Worm (Caenorhabditis elegans): Measurements from ENCODE around the gene fbxa-77.

Gene fbxa-77

DNA sequence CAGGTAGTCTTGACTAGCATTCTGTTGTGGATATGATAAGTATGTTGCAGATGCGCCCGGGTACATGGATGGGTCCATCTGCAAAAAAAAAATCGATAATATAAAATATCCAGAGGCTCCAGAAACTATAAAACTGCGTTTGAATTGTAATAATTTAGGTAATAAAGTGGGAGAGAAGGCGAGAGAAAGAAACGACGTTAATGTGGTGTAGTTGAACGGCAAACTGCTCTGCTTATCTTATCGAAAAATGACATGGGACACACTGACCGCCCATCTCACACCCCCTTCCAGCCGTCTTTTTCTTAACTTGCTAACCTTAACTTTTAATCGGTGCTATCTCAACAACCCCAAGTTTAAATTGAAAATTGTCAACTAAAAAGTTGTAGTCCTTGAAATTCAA lies 27.3 kb upstream of the fbxa-77 start:
- TF ChIP-seq eor-1 (tag; optimal IDR thresholded peaks at IDR 0.05) = no peak
- no peak for TF ChIP-seq elt-1 (tag; optimal IDR thresholded peaks at IDR 0.05)
- no peak for TF ChIP-seq fkh-2 (tag; optimal IDR thresholded peaks at IDR 0.05)
- TF ChIP-seq elt-2 (tag; optimal IDR thresholded peaks at IDR 0.05) = peak; percentile 74

- TF ChIP-seq elt-2 (tag; optimal IDR thresholded peaks at IDR 0.05) = peak; percentile 65
- no peak for TF ChIP-seq ceh-9 (tag; optimal IDR thresholded peaks at IDR 0.05)
- peak; percentile 38 for TF ChIP-seq pqm-1 (tag; optimal IDR thresholded peaks at IDR 0.05)
- no peak for TF ChIP-seq elt-3 (tag; optimal IDR thresholded peaks at IDR 0.05)
- no peak for TF ChIP-seq nhr-12 (tag; optimal IDR thresholded peaks at IDR 0.05)
- TF ChIP-seq elt-1 (tag; optimal IDR thresholded peaks at IDR 0.05) = no peak
- TF ChIP-seq pha-4 (tag; optimal IDR thresholded peaks at IDR 0.05) = peak; percentile 92
- peak; percentile 37 for TF ChIP-seq jun-1 (tag; optimal IDR thresholded peaks at IDR 0.05)
- TF ChIP-seq zag-1 (tag; optimal IDR thresholded peaks at IDR 0.05) = no peak
These were observed 25.8 kb upstream of the fbxa-77 start for ce11 chrIII:1223319-1224093.

DNA sequence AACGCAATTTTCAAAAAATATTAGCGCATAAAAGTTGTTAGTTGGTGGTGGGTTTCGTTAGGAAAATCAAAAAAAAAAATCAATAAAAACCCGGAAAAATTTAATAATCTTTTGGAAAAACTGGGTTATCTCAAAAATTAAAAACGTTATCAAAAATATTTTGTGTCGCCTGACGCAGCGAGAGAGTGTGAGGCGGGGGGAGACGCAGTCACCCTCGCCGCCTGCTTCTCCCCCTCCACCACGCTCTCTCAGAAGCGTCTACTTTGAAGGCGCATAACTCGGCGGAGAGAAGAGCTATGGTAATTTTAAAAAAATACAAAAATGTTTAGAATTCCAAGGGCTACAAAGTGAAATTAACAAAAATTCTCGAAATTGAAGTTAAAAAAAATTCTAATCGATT lies 24.2 kb upstream of the fbxa-77 start:
- TF ChIP-seq elt-2 (tag; optimal IDR thresholded peaks at IDR 0.05) = peak; percentile 27
- TF ChIP-seq R02D3.7 (tag; optimal IDR thresholded peaks at IDR 0.05) = no peak

DNA sequence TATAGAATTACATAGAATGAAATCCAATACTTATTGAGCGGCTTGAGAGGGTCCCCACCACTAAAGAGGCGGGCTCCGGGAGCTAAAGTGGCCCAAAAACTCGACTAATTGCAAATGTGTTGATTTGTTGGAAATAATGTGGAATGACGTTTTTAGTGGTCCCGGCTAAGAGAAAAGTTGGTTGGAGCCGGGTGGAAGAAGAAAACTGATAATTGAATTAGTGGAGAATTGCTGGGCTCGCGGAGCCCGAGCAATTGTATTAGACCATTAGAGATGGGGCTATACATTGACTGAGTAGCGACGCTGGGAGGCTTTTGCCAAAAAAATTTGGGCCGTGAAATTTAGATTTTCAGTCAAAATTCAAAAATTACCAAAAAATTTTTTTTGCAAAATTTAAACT lies 23.7 kb upstream of the fbxa-77 start:
- TF ChIP-seq nhr-43 (tag; optimal IDR thresholded peaks at IDR 0.05; ENCODE audit: poor library complexity, severe bottlenecking) = no peak
- TF ChIP-seq sea-2 (GFP tag; optimal IDR thresholded peaks at IDR 0.05) = no peak
- TF ChIP-seq nhr-28 (tag; optimal IDR thresholded peaks at IDR 0.05) = no peak
- no peak for TF ChIP-seq snpc-4 (tag; optimal IDR thresholded peaks at IDR 0.05)
- no peak for TF ChIP-seq zag-1 (tag; optimal IDR thresholded peaks at IDR 0.05)
- TF ChIP-seq nhr-25 (tag; optimal IDR thresholded peaks at IDR 0.05) = no peak
- TF ChIP-seq lsy-12 (tag; optimal IDR thresholded peaks at IDR 0.05) = no peak
- TF ChIP-seq mml-1 (tag; optimal IDR thresholded peaks at IDR 0.05) = no peak
- no peak for TF ChIP-seq nhr-23 (tag; optimal IDR thresholded peaks at IDR 0.05)
- no peak for TF ChIP-seq lin-15B (tag; optimal IDR thresholded peaks at IDR 0.05)
- no peak for TF ChIP-seq nhr-77 (tag; optimal IDR thresholded peaks at IDR 0.05)
- TF ChIP-seq eor-1 (tag; optimal IDR thresholded peaks at IDR 0.05) = no peak
- no peak for TF ChIP-seq pha-4 (tag; optimal IDR thresholded peaks at IDR 0.05)
- no peak for TF ChIP-seq ZK546.5 (tag; optimal IDR thresholded peaks at IDR 0.05)
- TF ChIP-seq skn-1 (tag; optimal IDR thresholded peaks at IDR 0.05) = no peak
- TF ChIP-seq hmg-11 (tag; optimal IDR thresholded peaks at IDR 0.05) = no peak
- no peak for TF ChIP-seq nhr-11 (tag; optimal IDR thresholded peaks at IDR 0.05)
- no peak for TF ChIP-seq ztf-4 (tag; optimal IDR thresholded peaks at IDR 0.05)
- no peak for TF ChIP-seq R02D3.7 (tag; optimal IDR thresholded peaks at IDR 0.05)

- TF ChIP-seq unc-62 (GFP tag; optimal IDR thresholded peaks at IDR 0.05) (no peak), elt-2 (tag; optimal IDR thresholded peaks at IDR 0.05) (peak; percentile 34), hmg-11 (tag; optimal IDR thresholded peaks at IDR 0.05) (no peak), fkh-2 (tag; optimal IDR thresholded peaks at IDR 0.05) (no peak), jun-1 (tag; optimal IDR thresholded peaks at IDR 0.05) (no peak), pha-4 (tag; optimal IDR thresholded peaks at IDR 0.05) (peak; percentile 97), ztf-4 (tag; optimal IDR thresholded peaks at IDR 0.05) (no peak)
These were observed 23.0 kb upstream of the fbxa-77 start for ce11 chrIII:1226256-1226655.

- TF ChIP-seq sea-2 (GFP tag; optimal IDR thresholded peaks at IDR 0.05) = no peak
- TF ChIP-seq pha-4 (tag; optimal IDR thresholded peaks at IDR 0.05) = peak; percentile 78
These were observed 20.7 kb upstream of the fbxa-77 start for ce11 chrIII:1228593-1228992.

ce11 chrIII:1229510-1229909 lies 19.8 kb upstream of the fbxa-77 start:
- TF ChIP-seq ceh-82 (tag; optimal IDR thresholded peaks at IDR 0.05) (no peak), nhr-12 (tag; optimal IDR thresholded peaks at IDR 0.05) (no peak), ZK546.5 (tag; optimal IDR thresholded peaks at IDR 0.05) (no peak), ama-1 (optimal IDR thresholded peaks at IDR 0.05) (no peak), ztf-4 (tag; optimal IDR thresholded peaks at IDR 0.05) (no peak), egl-27 (tag; optimal IDR thresholded peaks at IDR 0.05) (no peak)

Data from whole organism, L3 larva.